Worm (Caenorhabditis elegans): ENCODE data around the gene gcy-37.

The gcy-37 gene

ce11 chrIV:2113362-2114056 is 45.5 kb downstream of the gcy-37 start, which contains the start of gene C23H5.8:
Gene C23H5.8 (minus strand): TSS chrIV:2113412.
- TF ChIP-seq ceh-40 (GFP tag; IDR thresholded peaks at IDR 0.05) = 0 out of 2 replicates have a peak, but pooled peaks have one; percentile 36
- TF ChIP-seq ztf-22 (GFP tag; optimal IDR thresholded peaks at IDR 0.05) = no peak
- no peak for TF ChIP-seq let-526 (GFP tag; IDR thresholded peaks at IDR 0.05)
- TF ChIP-seq tlf-1 (GFP tag; optimal IDR thresholded peaks at IDR 0.05) = no peak
- TF ChIP-seq die-1 (tag; optimal IDR thresholded peaks at IDR 0.05) = no peak
- no peak for TF ChIP-seq unc-130 (GFP tag; optimal IDR thresholded peaks at IDR 0.05)
- peak; percentile 96 for TF ChIP-seq hsf-1 (GFP tag; IDR thresholded peaks at IDR 0.05)
- TF ChIP-seq atf-7 (tag; optimal IDR thresholded peaks at IDR 0.05) = no peak
- 0 out of 2 replicates have a peak, but pooled peaks have one; percentile 11 for TF ChIP-seq nfyb-1 (GFP tag; IDR thresholded peaks at IDR 0.05)
- TF ChIP-seq dpl-1 (GFP tag; optimal IDR thresholded peaks at IDR 0.05) = no peak
- no peak for TF ChIP-seq T07F8.4 (tag; optimal IDR thresholded peaks at IDR 0.05)

ce11 chrIV:2111300-2111874 is 47.6 kb downstream of the gcy-37 start, which contains the start of gene che-6:
Gene che-6 (minus strand): TSS chrIV:2111408.
- TF ChIP-seq dpff-1 (tag; optimal IDR thresholded peaks at IDR 0.05) = no peak
- peak; percentile 43; the same call in 1 of the 2 replicates for TF ChIP-seq mcd-1 (GFP tag; IDR thresholded peaks at IDR 0.05)
- TF ChIP-seq chd-7 (tag; optimal IDR thresholded peaks at IDR 0.05) = no peak
- no peak for TF ChIP-seq F33H1.4 (GFP tag; IDR thresholded peaks at IDR 0.05)
- peak; percentile 62 for TF ChIP-seq nhr-90 (tag; optimal IDR thresholded peaks at IDR 0.05)
- TF ChIP-seq ceh-58 (GFP tag; IDR thresholded peaks at IDR 0.05) = no peak
- peak in 1 of 2 experiments; percentile 3 for TF ChIP-seq let-607 (tag; optimal IDR thresholded peaks at IDR 0.05)
- TF ChIP-seq nhr-80 (tag; optimal IDR thresholded peaks at IDR 0.05) = peak; percentile 37
- no peak for TF ChIP-seq ztf-28 (GFP tag; IDR thresholded peaks at IDR 0.05)
- TF ChIP-seq F57A8.1 (GFP tag; optimal IDR thresholded peaks at IDR 0.05) = no peak
- TF ChIP-seq atf-7 (tag; optimal IDR thresholded peaks at IDR 0.05) = peak; percentile 35
- TF ChIP-seq Y95B8A.8 (GFP tag; IDR thresholded peaks at IDR 0.05) = peak; percentile 10; the same call in 1 of the 2 replicates
- TF ChIP-seq aptf-3 (GFP tag; IDR thresholded peaks at IDR 0.05) = 0 out of 2 replicates have a peak, but pooled peaks have one; percentile 24
- TF ChIP-seq Y56A3A.18 (GFP tag; IDR thresholded peaks at IDR 0.05) = 0 out of 2 replicates have a peak, but pooled peaks have one; percentile 76
- TF ChIP-seq tlf-1 (GFP tag; optimal IDR thresholded peaks at IDR 0.05) = peak; percentile 59
- TF ChIP-seq Y53G8AR.9 (GFP tag; conservative IDR thresholded peaks at IDR 0.05) = peak; percentile 61; the same call in 1 of the 2 replicates
- peak; percentile 70 for TF ChIP-seq B0035.1 (tag; optimal IDR thresholded peaks at IDR 0.05)
- no peak for TF ChIP-seq mxl-1 (tag; optimal IDR thresholded peaks at IDR 0.05)
- TF ChIP-seq ztf-22 (GFP tag; optimal IDR thresholded peaks at IDR 0.05) = no peak
- TF ChIP-seq B0336.3 (GFP tag; IDR thresholded peaks at IDR 0.05) = peak; percentile 69
- TF ChIP-seq B0019.2 (GFP tag; conservative IDR thresholded peaks at IDR 0.05) = no peak
- TF ChIP-seq hmg-20 (GFP tag; IDR thresholded peaks at IDR 0.05) = no peak
- peak; percentile 29 for TF ChIP-seq tbp1 (GFP tag; optimal IDR thresholded peaks at IDR 0.05)
- peak; percentile 52 for TF ChIP-seq madf-10 (tag; optimal IDR thresholded peaks at IDR 0.05)
- no peak for TF ChIP-seq lsl-1 (GFP tag; optimal IDR thresholded peaks at IDR 0.05)
- TF ChIP-seq ceh-27 (GFP tag; optimal IDR thresholded peaks at IDR 0.05) = no peak
- TF ChIP-seq akir-1 (GFP tag; optimal IDR thresholded peaks at IDR 0.05) = no peak
- TF ChIP-seq F37B4.10 (GFP tag; IDR thresholded peaks at IDR 0.05) = no peak
- TF ChIP-seq ekl-4 (GFP tag; IDR thresholded peaks at IDR 0.05) = no peak
- no peak for TF ChIP-seq madf-8 (GFP tag; conservative IDR thresholded peaks at IDR 0.05)
- TF ChIP-seq die-1 (tag; optimal IDR thresholded peaks at IDR 0.05) = no peak
- TF ChIP-seq F57C9.4 (tag; optimal IDR thresholded peaks at IDR 0.05) = peak; percentile 13
- peak; percentile 72 for TF ChIP-seq nfyb-1 (GFP tag; IDR thresholded peaks at IDR 0.05)
- TF ChIP-seq repo-1 (tag; optimal IDR thresholded peaks at IDR 0.05) = peak; percentile 20
- TF ChIP-seq madf-6 (GFP tag; IDR thresholded peaks at IDR 0.05) = 0 out of 2 replicates have a peak, but pooled peaks have one; percentile 20
- TF ChIP-seq gei-17 (GFP tag; optimal IDR thresholded peaks at IDR 0.05) = peak; percentile 0
- no peak for TF ChIP-seq fkh-3 (tag; optimal IDR thresholded peaks at IDR 0.05)
- no peak for TF ChIP-seq tbx-9 (tag; optimal IDR thresholded peaks at IDR 0.05; ENCODE audit: borderline replicate concordance)
- no peak for TF ChIP-seq ztf-25 (GFP tag; IDR thresholded peaks at IDR 0.05)
